Worm (Caenorhabditis elegans): ENCODE measurements around the gene cth-1.

cth-1 gene

ce11 chrV:16129116-16129515 is 28.6 kb downstream of the cth-1 start:
- TF ChIP-seq fos-1 (tag; optimal IDR thresholded peaks at IDR 0.05): peak; percentile 21
- TF ChIP-seq sma-3 (GFP tag; optimal IDR thresholded peaks at IDR 0.05): no peak

ce11 chrV:16131249-16131648 is 30.8 kb downstream of the cth-1 start, which contains the start of gene fbxa-142:
TSS of gene fbxa-142 (minus strand) at chrV:16131349.
- no peak for TF ChIP-seq mab-5 (tag; optimal IDR thresholded peaks at IDR 0.05)
- TF ChIP-seq lin-11 (tag; optimal IDR thresholded peaks at IDR 0.05): no peak
- TF ChIP-seq R02D3.7 (tag; optimal IDR thresholded peaks at IDR 0.05): no peak
- TF ChIP-seq skn-1 (tag; optimal IDR thresholded peaks at IDR 0.05): no peak
- no peak for TF ChIP-seq nhr-237 (tag; optimal IDR thresholded peaks at IDR 0.05)
- TF ChIP-seq ztf-4 (tag; optimal IDR thresholded peaks at IDR 0.05): no peak
- TF ChIP-seq aly-2 (tag; optimal IDR thresholded peaks at IDR 0.05): no peak
- TF ChIP-seq zag-1 (tag; optimal IDR thresholded peaks at IDR 0.05): no peak
- no peak for TF ChIP-seq lsy-2 (tag; optimal IDR thresholded peaks at IDR 0.05)
- TF ChIP-seq nhr-23 (tag; optimal IDR thresholded peaks at IDR 0.05): no peak
- no peak for TF ChIP-seq C34F6.9 (tag; optimal IDR thresholded peaks at IDR 0.05)
- no peak for TF ChIP-seq ztf-11 (tag; optimal IDR thresholded peaks at IDR 0.05)
- TF ChIP-seq nhr-77 (tag; optimal IDR thresholded peaks at IDR 0.05): no peak
- no peak for TF ChIP-seq sem-4 (tag; optimal IDR thresholded peaks at IDR 0.05)
- TF ChIP-seq fos-1 (tag; optimal IDR thresholded peaks at IDR 0.05): no peak
- TF ChIP-seq unc-62 (GFP tag; optimal IDR thresholded peaks at IDR 0.05): no peak

- TF ChIP-seq gmeb-1 (tag; optimal IDR thresholded peaks at IDR 0.05) (no peak), nhr-129 (tag; optimal IDR thresholded peaks at IDR 0.05) (peak; percentile 38)
Observed at ce11 chrV:16132215-16132614, 31.7 kb downstream of the cth-1 start.

ce11 chrV:16132705-16133104 is 32.2 kb downstream of the cth-1 start, which contains the start of gene fbxa-144:
TSS of gene fbxa-144 (minus strand) at chrV:16132805.
- TF ChIP-seq aly-2 (tag; optimal IDR thresholded peaks at IDR 0.05) (no peak), ceh-82 (tag; optimal IDR thresholded peaks at IDR 0.05) (no peak), ZK546.5 (tag; optimal IDR thresholded peaks at IDR 0.05) (no peak), nhr-10 (tag; optimal IDR thresholded peaks at IDR 0.05) (no peak), unc-55 (GFP tag; optimal IDR thresholded peaks at IDR 0.05) (no peak), unc-39 (tag; optimal IDR thresholded peaks at IDR 0.05) (no peak), lsy-2 (tag; optimal IDR thresholded peaks at IDR 0.05) (no peak), dmd-4 (tag; optimal IDR thresholded peaks at IDR 0.05) (no peak)

- no peak for TF ChIP-seq blmp-1 (tag; optimal IDR thresholded peaks at IDR 0.05; ENCODE audit: insufficient read depth)
- TF ChIP-seq lsy-2 (tag; optimal IDR thresholded peaks at IDR 0.05): no peak
- TF ChIP-seq zag-1 (tag; optimal IDR thresholded peaks at IDR 0.05): no peak
- no peak for TF ChIP-seq sma-3 (GFP tag; optimal IDR thresholded peaks at IDR 0.05)
- no peak for TF ChIP-seq lin-13 (GFP tag; optimal IDR thresholded peaks at IDR 0.05)
- no peak for TF ChIP-seq egl-27 (tag; optimal IDR thresholded peaks at IDR 0.05)
- no peak for TF ChIP-seq crh-2 (tag; optimal IDR thresholded peaks at IDR 0.05)
- TF ChIP-seq peb-1 (tag; optimal IDR thresholded peaks at IDR 0.05): no peak
- TF ChIP-seq C34F6.9 (tag; optimal IDR thresholded peaks at IDR 0.05): no peak
Observed at ce11 chrV:16137043-16137442, 36.6 kb downstream of the cth-1 start, which contains the start of gene F44G3.7. TSS of gene F44G3.7 (minus strand) at chrV:16137143.

ce11 chrV:16139529-16139928 is 39.0 kb downstream of the cth-1 start, which contains the start of gene clc-11:
TSS of gene clc-11 (minus strand) at chrV:16139629.
- TF ChIP-seq F13H6.1 (tag; optimal IDR thresholded peaks at IDR 0.05): no peak
- no peak for TF ChIP-seq elt-1 (tag; optimal IDR thresholded peaks at IDR 0.05)
- peak; percentile 31 for TF ChIP-seq fos-1 (tag; optimal IDR thresholded peaks at IDR 0.05)

ce11 chrV:16141071-16141470 is 40.6 kb downstream of the cth-1 start, which contains the start of gene clc-32:
TSS of gene clc-32 (minus strand) at chrV:16141171.
- TF ChIP-seq dmd-4 (tag; optimal IDR thresholded peaks at IDR 0.05) (no peak), nhr-237 (tag; optimal IDR thresholded peaks at IDR 0.05) (no peak), zag-1 (tag; optimal IDR thresholded peaks at IDR 0.05) (no peak), lsy-2 (tag; optimal IDR thresholded peaks at IDR 0.05) (no peak), unc-55 (GFP tag; optimal IDR thresholded peaks at IDR 0.05) (no peak), ztf-11 (tag; optimal IDR thresholded peaks at IDR 0.05) (no peak), nhr-21 (tag; optimal IDR thresholded peaks at IDR 0.05) (no peak), lin-13 (GFP tag; optimal IDR thresholded peaks at IDR 0.05) (no peak), R02D3.7 (tag; optimal IDR thresholded peaks at IDR 0.05) (no peak), mab-5 (tag; optimal IDR thresholded peaks at IDR 0.05) (no peak), lin-39 (tag; optimal IDR thresholded peaks at IDR 0.05) (no peak)
